Worm (Caenorhabditis elegans) whole organism, mixed stage, embryonic: ENCODE results near the gene C10A4.2.

Experiments used
- bed-3 ChIP-seq: fragments of 200-800 bp; sonication (Bioruptor generic); optimal IDR thresholded peaks from 3 replicates; lab custom pipeline; 2018; ENCODE audit warnings: mild to moderate bottlenecking, missing genetic modification characterization, moderate library complexity, missing compliant biosample characterization
- blmp-1 ChIP-seq: fragments of 150-350 bp; optimal IDR thresholded peaks from 2 replicates; lab custom pipeline; 2014; ENCODE audit warnings: missing biosample characterization, missing genetic modification characterization
- ceh-39 ChIP-seq: fragments of 150-350 bp; optimal IDR thresholded peaks from 2 replicates; lab custom pipeline; 2014; ENCODE audit warnings: missing biosample characterization, missing genetic modification characterization
- ceh-43 ChIP-seq: fragments of 200-800 bp; sonication (Bioruptor generic); optimal IDR thresholded peaks from 2 replicates; lab custom pipeline; 2018; ENCODE audit warnings: mild to moderate bottlenecking, missing genetic modification characterization, moderate library complexity, missing compliant biosample characterization
- ceh-83 ChIP-seq: fragments of 200-800 bp; sonication (Bioruptor generic); optimal IDR thresholded peaks from 2 replicates; lab custom pipeline; 2018; ENCODE audit warnings: mild to moderate bottlenecking, missing genetic modification characterization, missing compliant biosample characterization
- ces-1 ChIP-seq: fragments of 150-350 bp; optimal IDR thresholded peaks from 2 replicates; lab custom pipeline; 2014; ENCODE audit warnings: missing biosample characterization, missing genetic modification reagents, missing genetic modification characterization
- cnd-1 ChIP-seq: fragments of 200-800 bp; sonication (Bioruptor generic); optimal IDR thresholded peaks from 2 replicates; lab custom pipeline; 2018; ENCODE audit warnings: mild to moderate bottlenecking, missing genetic modification characterization, missing compliant biosample characterization
- drap-1 ChIP-seq: fragments of 200-800 bp; sonication (Bioruptor generic); optimal IDR thresholded peaks from 3 replicates; lab custom pipeline; 2018; ENCODE audit warnings: mild to moderate bottlenecking, missing genetic modification characterization, missing compliant biosample characterization
- elt-1 ChIP-seq: sonication (generic microtip); optimal IDR thresholded peaks from 2 replicates; lab custom pipeline; 2017; ENCODE audit warnings: missing genetic modification characterization, mild to moderate bottlenecking, missing compliant biosample characterization, antibody characterized with exemption, moderate library complexity, borderline replicate concordance; ENCODE audit not compliant: insufficient read depth
- elt-3 ChIP-seq: fragments of 150-350 bp; optimal IDR thresholded peaks from 2 replicates; lab custom pipeline; 2014; ENCODE audit warnings: missing biosample characterization, missing genetic modification characterization
- flh-1 ChIP-seq: fragments of 200-800 bp; sonication (Bioruptor generic); optimal IDR thresholded peaks from 2 replicates; lab custom pipeline; 2018; ENCODE audit warnings: mild to moderate bottlenecking, missing genetic modification characterization, moderate library complexity, missing compliant biosample characterization
- ham-2 ChIP-seq: fragments of 200-800 bp; sonication (Bioruptor generic); optimal IDR thresholded peaks from 2 replicates; lab custom pipeline; 2018; ENCODE audit warnings: mild to moderate bottlenecking, missing genetic modification characterization, missing compliant biosample characterization
- hlh-1 ChIP-seq: fragments of 150-350 bp; optimal IDR thresholded peaks from 2 replicates; lab custom pipeline; 2014; ENCODE audit warnings: missing biosample characterization, missing genetic modification reagents, missing genetic modification characterization
- lin-13 ChIP-seq: fragments of 150-350 bp; optimal IDR thresholded peaks from 2 replicates; lab custom pipeline; 2014; ENCODE audit warnings: missing biosample characterization, missing genetic modification characterization
- lsy-2 ChIP-seq: fragments of 150-350 bp; optimal IDR thresholded peaks from 2 replicates; lab custom pipeline; 2014; ENCODE audit warnings: missing biosample characterization, missing genetic modification characterization
- mab-5 ChIP-seq: fragments of 150-350 bp; optimal IDR thresholded peaks from 2 replicates; lab custom pipeline; 2014; ENCODE audit warnings: missing biosample characterization, missing genetic modification characterization
- mep-1 ChIP-seq: fragments of 150-350 bp; optimal IDR thresholded peaks from 2 replicates; lab custom pipeline; 2017; ENCODE audit warnings: missing biosample characterization, missing genetic modification reagents, missing genetic modification characterization, inconsistent platforms
- mls-2 ChIP-seq: sonication (generic microtip); optimal IDR thresholded peaks from 2 replicates; lab custom pipeline; 2016; ENCODE audit warnings: mild to moderate bottlenecking, missing genetic modification characterization, moderate library complexity, missing compliant biosample characterization
- nhr-12 ChIP-seq: fragments of 150-350 bp; optimal IDR thresholded peaks from 2 replicates; lab custom pipeline; 2014; ENCODE audit warnings: missing biosample characterization, missing genetic modification characterization
- nhr-2 ChIP-seq: fragments of 150-350 bp; optimal IDR thresholded peaks from 2 replicates; lab custom pipeline; 2014; ENCODE audit warnings: missing biosample characterization, missing genetic modification characterization
- nhr-237 ChIP-seq: fragments of 150-350 bp; optimal IDR thresholded peaks from 2 replicates; lab custom pipeline; 2014; ENCODE audit warnings: missing biosample characterization, missing genetic modification characterization
- nhr-28 ChIP-seq: fragments of 150-350 bp; optimal IDR thresholded peaks from 2 replicates; lab custom pipeline; 2014; ENCODE audit warnings: missing biosample characterization, missing genetic modification characterization
- nhr-76 ChIP-seq: sonication (generic microtip); optimal IDR thresholded peaks from 2 replicates; lab custom pipeline; 2017; ENCODE audit warnings: missing biosample characterization, missing genetic modification characterization
- pha-4 ChIP-seq: fragments of 150-350 bp; optimal IDR thresholded peaks from 2 replicates; lab custom pipeline; 2018; ENCODE audit warnings: missing biosample characterization, missing genetic modification reagents, missing genetic modification characterization
- sem-2 ChIP-seq: fragments of 200-800 bp; sonication (Bioruptor generic); optimal IDR thresholded peaks from 2 replicates; lab custom pipeline; 2018; ENCODE audit warnings: mild to moderate bottlenecking, missing genetic modification characterization, missing compliant biosample characterization
- snpc-4 ChIP-seq: fragments of 150-350 bp; optimal IDR thresholded peaks from 2 replicates; lab custom pipeline; 2014; ENCODE audit warnings: missing biosample characterization, missing genetic modification characterization
- sptf-1 ChIP-seq: sonication (generic microtip); optimal IDR thresholded peaks from 2 replicates; lab custom pipeline; 2017; ENCODE audit warnings: mild to moderate bottlenecking, missing genetic modification characterization, moderate library complexity, missing compliant biosample characterization
- tbx-8 ChIP-seq: fragments of 200-800 bp; sonication (Bioruptor generic); optimal IDR thresholded peaks from 2 replicates; lab custom pipeline; 2018; ENCODE audit warnings: mild to moderate bottlenecking, missing genetic modification characterization, moderate library complexity, missing compliant biosample characterization
- unc-120 ChIP-seq: sonication (generic microtip); optimal IDR thresholded peaks from 2 replicates; lab custom pipeline; 2017; ENCODE audit warnings: missing genetic modification characterization, missing compliant biosample characterization; ENCODE audit not compliant: poor library complexity, severe bottlenecking
- unc-39 ChIP-seq: fragments of 150-350 bp; optimal IDR thresholded peaks from 2 replicates; lab custom pipeline; 2014; ENCODE audit warnings: missing biosample characterization, missing genetic modification characterization
- unc-62 ChIP-seq: fragments of 150-350 bp; optimal IDR thresholded peaks from 2 replicates; lab custom pipeline; 2014; ENCODE audit warnings: missing biosample characterization, missing genetic modification reagents, missing genetic modification characterization
- zip-8 ChIP-seq: fragments of 150-350 bp; optimal IDR thresholded peaks from 2 replicates; lab custom pipeline; 2014; ENCODE audit warnings: missing biosample characterization, missing genetic modification characterization
- ztf-11 ChIP-seq: fragments of 150-350 bp; optimal IDR thresholded peaks from 2 replicates; lab custom pipeline; 2014; ENCODE audit warnings: missing biosample characterization, missing genetic modification characterization

The C10A4.2 gene

DNA sequence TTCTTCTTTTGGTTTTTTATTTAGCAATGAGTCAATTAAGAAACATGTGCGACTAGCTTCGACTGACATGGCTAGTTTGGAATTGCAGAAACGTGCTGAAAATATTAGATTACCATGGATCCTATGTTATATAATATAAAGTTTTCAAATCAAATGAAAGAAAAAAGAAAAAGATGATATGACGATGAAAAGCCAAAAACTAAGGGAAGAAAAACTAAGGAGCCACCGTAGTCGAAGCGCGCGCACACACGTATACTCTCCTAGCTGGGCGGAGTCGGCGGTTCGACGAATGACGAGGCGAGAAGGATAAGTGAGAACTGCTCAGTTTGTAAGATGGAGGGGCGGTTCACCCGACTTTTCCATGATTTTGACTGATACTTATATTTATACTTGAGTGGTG lies 14.8 kb downstream of the C10A4.2 start, which contains the start of gene mnm-2:
Gene mnm-2, minus strand, starts transcription at position 101 of the 400 bp plus-strand sequence.
- TF ChIP-seq unc-62 (GFP tag; lab: Kevin White, UChicago) (no peak), nhr-237 (tag; lab: Kevin White, UChicago) (no peak), elt-3 (tag; lab: Kevin White, UChicago) (no peak), nhr-76 (no peak), lsy-2 (tag; lab: Kevin White, UChicago) (no peak), lin-13 (tag; lab: Kevin White, UChicago) (no peak), flh-1 (GFP tag; lab: Kevin White, UChicago) (no peak), mep-1 (tag; lab: Kevin White, UChicago) (no peak), blmp-1 (no peak), nhr-12 (tag; lab: Kevin White, UChicago) (no peak), drap-1 (no peak), mab-5 (no peak), pha-4 (tag; lab: Kevin White, UChicago) (no peak), ztf-11 (tag; lab: Kevin White, UChicago) (no peak), cnd-1 (tag; lab: Kevin White, UChicago) (no peak), ceh-83 (GFP tag; lab: Kevin White, UChicago) (no peak), hlh-1 (tag; lab: Kevin White, UChicago) (no peak)

DNA sequence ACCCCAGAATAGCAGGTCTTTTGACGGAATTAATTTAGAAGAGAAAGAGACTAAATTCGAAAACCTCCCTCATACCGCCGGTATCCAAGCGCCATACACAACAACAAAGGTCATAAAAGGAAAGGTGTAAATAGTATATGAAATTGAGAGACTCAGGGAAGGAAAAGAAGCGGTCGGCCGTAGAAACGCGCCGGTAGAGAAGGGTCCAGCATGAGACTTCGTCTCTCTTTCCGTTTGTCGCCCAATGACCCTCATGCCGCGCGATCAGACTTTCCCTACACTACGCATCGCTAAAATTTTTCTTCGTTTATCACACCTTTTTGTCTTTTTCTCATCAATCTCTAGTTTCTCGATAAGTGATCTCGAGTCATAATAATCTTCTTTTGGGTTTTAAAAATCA lies 20.4 kb downstream of the C10A4.2 start:
- TF ChIP-seq nhr-28 (tag; lab: Kevin White, UChicago) (no peak), tbx-8 (GFP tag; lab: Kevin White, UChicago) (no peak), ceh-43 (no peak), unc-39 (tag; lab: Kevin White, UChicago) (no peak), elt-1 (no peak), ceh-39 (no peak), sptf-1 (tag; lab: Kevin White, UChicago) (peak; percentile 44), zip-8 (tag; lab: Kevin White, UChicago) (no peak), ham-2 (GFP tag; lab: Kevin White, UChicago) (peak; percentile 69), nhr-2 (no peak), cnd-1 (tag; lab: Kevin White, UChicago) (no peak)

DNA sequence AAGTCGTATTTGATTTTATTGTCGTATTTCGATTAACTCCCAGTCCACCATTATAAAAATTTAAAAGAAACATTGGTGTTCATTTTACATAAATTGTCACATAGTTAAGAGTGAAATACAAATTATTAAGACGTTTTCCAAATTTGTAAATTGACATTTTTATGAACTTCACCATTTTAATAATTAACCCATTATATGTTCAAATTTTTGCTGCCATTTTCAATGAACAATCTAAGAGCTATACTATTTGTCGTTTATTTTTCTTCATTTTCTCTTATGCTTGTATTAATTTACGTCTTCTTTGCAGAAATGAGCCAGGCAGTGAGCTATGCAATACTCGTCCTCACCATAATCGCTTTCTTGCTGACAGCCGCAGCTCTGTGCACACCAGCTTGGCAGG lies 21.1 kb downstream of the C10A4.2 start, which contains the start of gene clc-2:
Gene clc-2, plus strand, starts transcription at position 301 of the 400 bp plus-strand sequence.
- TF ChIP-seq cnd-1 (tag; lab: Kevin White, UChicago) (no peak), ceh-43 (no peak), nhr-76 (no peak), drap-1 (no peak), lsy-2 (tag; lab: Kevin White, UChicago) (no peak), snpc-4 (no peak), bed-3 (GFP tag; lab: Kevin White, UChicago) (no peak), elt-1 (no peak), ceh-83 (GFP tag; lab: Kevin White, UChicago) (no peak), mab-5 (no peak), flh-1 (GFP tag; lab: Kevin White, UChicago) (no peak), unc-62 (GFP tag; lab: Kevin White, UChicago) (no peak), sem-2 (GFP tag; lab: Kevin White, UChicago) (no peak), ceh-39 (no peak)

DNA sequence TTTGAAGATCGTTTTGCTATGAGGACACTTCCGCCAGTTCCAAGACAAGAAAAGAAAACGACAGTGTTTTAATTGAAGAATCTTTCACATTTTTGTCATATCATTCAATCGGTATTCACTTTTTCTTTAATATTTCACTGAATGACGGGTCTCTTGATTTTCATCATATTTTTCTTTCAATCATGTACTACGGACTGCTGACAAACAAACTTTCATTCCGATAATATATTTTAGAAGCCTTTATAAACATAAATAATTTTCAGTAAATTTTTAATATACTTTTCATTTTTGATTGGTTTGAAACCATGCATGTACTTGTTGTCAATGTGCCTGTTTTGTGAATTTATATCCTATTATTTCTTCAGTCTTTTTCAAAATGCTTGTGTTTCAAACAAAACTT lies 23.2 kb downstream of the C10A4.2 start, which contains the start of gene clc-5:
Gene clc-5, plus strand, starts transcription at position 301 of the 400 bp plus-strand sequence.
- TF ChIP-seq elt-3 (tag; lab: Kevin White, UChicago), result no peak
- TF ChIP-seq ceh-39, result no peak
- no peak for TF ChIP-seq unc-120 (tag; lab: Kevin White, UChicago)
- no peak for TF ChIP-seq nhr-12 (tag; lab: Kevin White, UChicago)
- no peak for TF ChIP-seq nhr-2
- TF ChIP-seq lsy-2 (tag; lab: Kevin White, UChicago), result no peak
- TF ChIP-seq zip-8 (tag; lab: Kevin White, UChicago), result no peak
- TF ChIP-seq, all 35 proteins: peak for 0

DNA sequence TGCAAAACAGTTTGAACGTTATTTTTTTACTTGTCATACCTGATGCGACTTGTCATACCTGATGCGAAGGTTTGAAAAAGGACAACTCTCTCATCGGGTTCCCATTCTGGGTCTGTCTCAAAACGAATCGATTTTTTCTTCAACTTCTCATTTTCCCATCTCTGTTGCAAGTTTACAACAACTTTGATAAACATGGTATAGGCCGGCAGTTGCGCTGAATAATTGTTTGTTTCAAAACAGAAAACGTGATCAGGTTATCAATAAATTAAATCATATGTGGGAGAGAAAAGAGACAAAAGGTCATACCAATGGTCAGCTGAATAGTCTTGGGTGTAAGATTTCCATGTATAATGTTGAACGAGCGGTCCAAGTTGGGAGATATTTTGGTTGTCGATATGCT lies 26.9 kb downstream of the C10A4.2 start:
- TF ChIP-seq lin-13 (tag; lab: Kevin White, UChicago), result no peak
- TF ChIP-seq mep-1 (tag; lab: Kevin White, UChicago), result no peak
- TF ChIP-seq cnd-1 (tag; lab: Kevin White, UChicago), result no peak
- TF ChIP-seq flh-1 (GFP tag; lab: Kevin White, UChicago), result no peak
- TF ChIP-seq drap-1, result no peak
- no peak for TF ChIP-seq zip-8 (tag; lab: Kevin White, UChicago)
- TF ChIP-seq unc-120 (tag; lab: Kevin White, UChicago), result no peak
- no peak for TF ChIP-seq mls-2 (tag; lab: Kevin White, UChicago)
- no peak for TF ChIP-seq nhr-76
- no peak for TF ChIP-seq hlh-1 (tag; lab: Kevin White, UChicago)
- TF ChIP-seq ham-2 (GFP tag; lab: Kevin White, UChicago), result no peak
- TF ChIP-seq nhr-28 (tag; lab: Kevin White, UChicago), result no peak
- no peak for TF ChIP-seq sem-2 (GFP tag; lab: Kevin White, UChicago)
- no peak for TF ChIP-seq nhr-237 (tag; lab: Kevin White, UChicago)
- TF ChIP-seq unc-39 (tag; lab: Kevin White, UChicago), result no peak
- no peak for TF ChIP-seq ces-1 (GFP tag; lab: Kevin White, UChicago)
